Fruit fly (Drosophila melanogaster) whole organism, embryonic: ENCODE measurements around the gene Cp18.

ENCODE experiments used
- CG10274 ChIP-seq: fragments of 200-800 bp; sonication (Bioruptor generic); optimal IDR thresholded peaks from 3 replicates; lab custom pipeline; 2017; ENCODE audit warnings: missing biosample characterization, mild to moderate bottlenecking, missing genetic modification characterization
- CG10431 ChIP-seq: fragments of 200-800 bp; sonication (Bioruptor generic); optimal IDR thresholded peaks from 3 replicates; lab custom pipeline; 2018; ENCODE audit warnings: missing biosample characterization, mild to moderate bottlenecking, missing genetic modification characterization
- CG10543 ChIP-seq: fragments of 200-800 bp; sonication (Bioruptor generic); optimal IDR thresholded peaks from 3 replicates; lab custom pipeline; 2017; ENCODE audit warnings: missing biosample characterization, mild to moderate bottlenecking, missing genetic modification characterization, moderate library complexity
- CG11085 ChIP-seq: fragments of 200-800 bp; sonication (Bioruptor generic); IDR thresholded peaks from 2 replicates; pipeline ENCODE4 v1.3.6; 2022; ENCODE audit warnings: missing biosample characterization, missing genetic modification characterization
- CG11247 ChIP-seq: fragments of 200-800 bp; sonication (Bioruptor generic); IDR thresholded peaks from 2 replicates; pipeline ENCODE4 v1.3.6; 2022; ENCODE audit warnings: missing biosample characterization, missing genetic modification characterization
- CG12071 ChIP-seq: fragments of 200-800 bp; sonication (Bioruptor generic); optimal IDR thresholded peaks from 3 replicates; lab custom pipeline; 2018; ENCODE audit warnings: missing biosample characterization, mild to moderate bottlenecking, missing genetic modification characterization
- CG1233 ChIP-seq: fragments of 200-800 bp; sonication (Bioruptor generic); optimal IDR thresholded peaks from 4 replicates; lab custom pipeline; 2018; ENCODE audit warnings: missing biosample characterization, mild to moderate bottlenecking, missing genetic modification characterization
- CG14710 ChIP-seq: fragments of 200-800 bp; sonication (Bioruptor generic); optimal IDR thresholded peaks from 3 replicates; lab custom pipeline; 2019; ENCODE audit warnings: missing biosample characterization, mild to moderate bottlenecking, missing genetic modification characterization, moderate library complexity
- CG17328 ChIP-seq: fragments of 200-800 bp; sonication (Bioruptor generic); IDR thresholded peaks from 2 replicates; pipeline ENCODE4 v1.3.6; 2022; ENCODE audit warnings: missing biosample characterization, missing genetic modification characterization
- CG17385 ChIP-seq: fragments of 200-800 bp; sonication (Bioruptor generic); optimal IDR thresholded peaks from 3 replicates; lab custom pipeline; 2018; ENCODE audit warnings: missing biosample characterization, mild to moderate bottlenecking, missing genetic modification characterization
- CG17912 ChIP-seq: fragments of 200-800 bp; sonication (Bioruptor generic); optimal IDR thresholded peaks from 2 replicates; lab custom pipeline; 2018; ENCODE audit warnings: missing biosample characterization, mild to moderate bottlenecking, missing genetic modification characterization
- CG1792 ChIP-seq: fragments of 200-800 bp; sonication (Bioruptor generic); optimal IDR thresholded peaks from 2 replicates; lab custom pipeline; 2016; ENCODE audit warnings: missing biosample characterization, missing genetic modification characterization
- CG1832 ChIP-seq: fragments of 200-800 bp; sonication (Bioruptor generic); optimal IDR thresholded peaks from 2 replicates; lab custom pipeline; 2017; ENCODE audit warnings: missing biosample characterization, mild to moderate bottlenecking, missing genetic modification characterization, inconsistent platforms
- CG18476 ChIP-seq: fragments of 200-800 bp; sonication (Bioruptor generic); optimal IDR thresholded peaks from 2 replicates; lab custom pipeline; 2016; ENCODE audit warnings: missing biosample characterization, mild to moderate bottlenecking, missing genetic modification characterization
- CG30431 ChIP-seq: fragments of 200-800 bp; sonication (Bioruptor generic); optimal IDR thresholded peaks from 2 replicates; lab custom pipeline; 2017; ENCODE audit warnings: missing biosample characterization, missing genetic modification characterization
- CG31224 ChIP-seq: fragments of 200-800 bp; sonication (Bioruptor generic); IDR thresholded peaks from 2 replicates; pipeline ENCODE4 v1.3.6; 2022; ENCODE audit warnings: missing biosample characterization, missing genetic modification characterization
- CG33213 ChIP-seq: fragments of 200-800 bp; sonication (Bioruptor generic); optimal IDR thresholded peaks from 3 replicates; lab custom pipeline; 2016; ENCODE audit warnings: missing biosample characterization, missing genetic modification characterization
- CG34224 ChIP-seq: fragments of 200-800 bp; sonication (Bioruptor generic); IDR thresholded peaks from 3 replicates; pipeline ENCODE4 v1.3.6; 2022; ENCODE audit warnings: missing biosample characterization, missing genetic modification characterization; ENCODE audit not compliant: partially characterized antibody
- CG34376 ChIP-seq: fragments of 200-800 bp; sonication (Bioruptor generic); optimal IDR thresholded peaks from 2 replicates; lab custom pipeline; 2018; ENCODE audit warnings: missing biosample characterization, mild to moderate bottlenecking, missing genetic modification characterization
- CG4707 ChIP-seq: fragments of 200-800 bp; sonication (Bioruptor generic); optimal IDR thresholded peaks from 2 replicates; lab custom pipeline; 2018; ENCODE audit warnings: missing biosample characterization, mild to moderate bottlenecking, missing genetic modification characterization, moderate library complexity
- CG6854 ChIP-seq: fragments of 200-800 bp; sonication (Bioruptor generic); optimal IDR thresholded peaks from 3 replicates; lab custom pipeline; 2017; ENCODE audit warnings: missing biosample characterization, mild to moderate bottlenecking, missing genetic modification characterization
- CG8944 ChIP-seq: fragments of 200-800 bp; sonication (Bioruptor generic); optimal IDR thresholded peaks from 3 replicates; lab custom pipeline; 2016; ENCODE audit warnings: missing biosample characterization, missing genetic modification characterization
- CG9215 ChIP-seq: fragments of 200-800 bp; sonication (Bioruptor generic); IDR thresholded peaks from 2 replicates; pipeline ENCODE4 v1.3.6; 2022; ENCODE audit warnings: missing biosample characterization, missing genetic modification characterization
- CHES-1-like ChIP-seq: fragments of 200-800 bp; sonication (Bioruptor generic); optimal IDR thresholded peaks from 2 replicates; lab custom pipeline; 2016; ENCODE audit warnings: missing biosample characterization, missing genetic modification characterization
- CTCF ChIP-seq: fragments of 200-800 bp; sonication (Bioruptor generic); optimal IDR thresholded peaks from 2 replicates; lab custom pipeline; 2017; ENCODE audit warnings: missing biosample characterization, mild to moderate bottlenecking, missing genetic modification characterization, moderate library complexity
- Dbx ChIP-seq: fragments of 200-800 bp; sonication (Bioruptor generic); IDR thresholded peaks from 3 replicates; pipeline ENCODE4 v1.3.6; 2022; ENCODE audit warnings: missing biosample characterization, missing genetic modification characterization
- E2f1 ChIP-seq: fragments of 200-800 bp; sonication (Bioruptor generic); IDR thresholded peaks from 2 replicates; pipeline ENCODE4 v1.3.6; 2022; ENCODE audit warnings: missing biosample characterization, missing genetic modification characterization
- Lim3 ChIP-seq: fragments of 200-800 bp; sonication (Bioruptor generic); IDR thresholded peaks from 2 replicates; pipeline ENCODE4 v1.3.6; 2022; ENCODE audit warnings: missing biosample characterization, missing genetic modification characterization
- Med ChIP-seq: fragments of 200-800 bp; sonication (Bioruptor generic); peaks from one replicate; lab custom pipeline; 2016; ENCODE audit warnings: missing biosample characterization, missing genetic modification characterization, mild to moderate bottlenecking, inconsistent platforms, moderate library complexity
- Mrtf ChIP-seq: fragments of 200-800 bp; sonication (Bioruptor generic); IDR thresholded peaks from 3 replicates; pipeline ENCODE4 v1.3.6; 2022; ENCODE audit warnings: missing biosample characterization, missing genetic modification characterization
- NK7.1 ChIP-seq: fragments of 200-800 bp; sonication (Bioruptor generic); optimal IDR thresholded peaks from 3 replicates; lab custom pipeline; 2016; ENCODE audit warnings: missing biosample characterization, missing genetic modification characterization
- Optix ChIP-seq: fragments of 200-800 bp; sonication (Bioruptor generic); IDR thresholded peaks from 3 replicates; pipeline ENCODE4 v1.3.6; 2022; ENCODE audit warnings: missing biosample characterization, missing genetic modification characterization
- aop ChIP-seq: fragments of 200-800 bp; sonication (Bioruptor generic); IDR thresholded peaks from 2 replicates; pipeline ENCODE4 v1.3.6; 2022; ENCODE audit warnings: missing biosample characterization, missing genetic modification characterization
- bcd ChIP-seq: fragments of 200-800 bp; sonication (Bioruptor generic); optimal IDR thresholded peaks from 2 replicates; lab custom pipeline; 2017; ENCODE audit warnings: missing biosample characterization, mild to moderate bottlenecking, missing genetic modification characterization
- chinmo ChIP-seq: fragments of 200-800 bp; sonication (Bioruptor generic); IDR thresholded peaks from 4 replicates; pipeline ENCODE4 v1.3.6; 2022; ENCODE audit warnings: missing biosample characterization, missing genetic modification characterization; ENCODE audit not compliant: partially characterized antibody
- chm ChIP-seq: fragments of 200-800 bp; sonication (Bioruptor generic); IDR thresholded peaks from 2 replicates; pipeline ENCODE4 v1.3.6; 2022; ENCODE audit warnings: missing biosample characterization, missing genetic modification characterization
- corto ChIP-seq: fragments of 200-800 bp; sonication (Bioruptor generic); optimal IDR thresholded peaks from 2 replicates; lab custom pipeline; 2016; ENCODE audit warnings: missing biosample characterization, mild to moderate bottlenecking, missing genetic modification characterization, moderate library complexity
- dysf ChIP-seq: fragments of 200-800 bp; sonication (Bioruptor generic); IDR thresholded peaks from 3 replicates; pipeline ENCODE4 v1.3.6; 2022; ENCODE audit warnings: missing biosample characterization, missing genetic modification characterization
- emc ChIP-seq: fragments of 200-800 bp; sonication (Bioruptor generic); optimal IDR thresholded peaks from 2 replicates; lab custom pipeline; 2016; ENCODE audit warnings: missing biosample characterization, missing genetic modification characterization
- gt ChIP-seq: fragments of 200-800 bp; sonication (Bioruptor generic); IDR thresholded peaks from 2 replicates; pipeline ENCODE4 v1.3.6; 2022; ENCODE audit warnings: missing biosample characterization, missing genetic modification characterization
- hb ChIP-seq: fragments of 200-800 bp; sonication (Bioruptor generic); IDR thresholded peaks from 3 replicates; pipeline ENCODE4 v1.3.6; 2022; ENCODE audit warnings: missing biosample characterization, missing genetic modification characterization; ENCODE audit not compliant: partially characterized antibody
- kay ChIP-seq: fragments of 200-800 bp; sonication (Bioruptor generic); optimal IDR thresholded peaks from 2 replicates; lab custom pipeline; 2016; ENCODE audit warnings: missing biosample characterization, missing genetic modification characterization
- lab ChIP-seq: fragments of 200-800 bp; sonication (Bioruptor generic); optimal IDR thresholded peaks from 3 replicates; lab custom pipeline; 2017; ENCODE audit warnings: missing biosample characterization, missing genetic modification characterization, mild to moderate bottlenecking, moderate library complexity, missing genetic modification reagents
- lov ChIP-seq, 2 experiments: fragments of 200-800 bp in 1 of 2; fragments of >200 bp in 1 of 2; sonication (Bioruptor generic) in 1 of 2; IDR thresholded peaks in 1 of 2; optimal IDR thresholded peaks in 1 of 2; 2 replicates in 1 of 2; 3 replicates in 1 of 2; pipeline versions ENCODE4 v1.3.6 to Lab custom; 2017 to 2022; ENCODE audit warnings: missing biosample characterization in 1 of 2, missing genetic modification characterization in 1 of 2
- maf-S ChIP-seq: fragments of 200-800 bp; sonication (Bioruptor generic); optimal IDR thresholded peaks from 2 replicates; lab custom pipeline; 2016; ENCODE audit warnings: missing biosample characterization, missing genetic modification characterization
- mld ChIP-seq: fragments of 200-800 bp; sonication (Bioruptor generic); IDR thresholded peaks from 3 replicates; pipeline ENCODE4 v1.3.6; 2022; ENCODE audit warnings: missing biosample characterization, missing genetic modification characterization; ENCODE audit not compliant: partially characterized antibody
- org-1 ChIP-seq: fragments of 200-800 bp; sonication (Bioruptor generic); optimal IDR thresholded peaks from 2 replicates; lab custom pipeline; 2017; ENCODE audit warnings: missing biosample characterization, missing genetic modification characterization
- ro ChIP-seq: fragments of 200-800 bp; sonication (Bioruptor generic); IDR thresholded peaks from 2 replicates; pipeline ENCODE4 v1.3.6; 2022; ENCODE audit warnings: missing biosample characterization, missing genetic modification characterization
- sd ChIP-seq: fragments of 200-800 bp; sonication (Bioruptor generic); optimal IDR thresholded peaks from 3 replicates; lab custom pipeline; 2018; ENCODE audit warnings: missing biosample characterization, mild to moderate bottlenecking, missing genetic modification characterization, moderate library complexity
- stc ChIP-seq: fragments of 200-800 bp; sonication (Bioruptor generic); IDR thresholded peaks from 2 replicates; pipeline ENCODE4 v1.3.6; 2022; ENCODE audit warnings: missing biosample characterization, missing genetic modification characterization
- tx ChIP-seq: fragments of 200-800 bp; sonication (Bioruptor generic); optimal IDR thresholded peaks from 2 replicates; lab custom pipeline; 2016; ENCODE audit warnings: missing biosample characterization, missing genetic modification characterization
- zfh2 ChIP-seq: fragments of 200-800 bp; sonication (Bioruptor generic); optimal IDR thresholded peaks from 2 replicates; lab custom pipeline; 2016; ENCODE audit warnings: missing biosample characterization, missing genetic modification characterization

Cp18 gene

dm6 chr3L:8741051-8741468, 14.5 kb downstream of the Cp18 start (continued):
- no peak for TF ChIP-seq zfh2 (GFP tag; lab: Kevin White, UChicago)
- peak; percentile 72; the same call in 1 of the 2 replicates for TF ChIP-seq aop (GFP tag; lab: Robert Waterston, UW)
- TF ChIP-seq Dbx: no peak
- no peak for TF ChIP-seq Lim3 (GFP tag; lab: Robert Waterston, UW)
- no peak for TF ChIP-seq CG1792 (GFP tag; lab: Kevin White, UChicago)
- TF ChIP-seq tx: no peak
- TF ChIP-seq CG11247 (GFP tag; lab: Robert Waterston, UW): peak; percentile 27; the same call in 1 of the 2 replicates
- TF ChIP-seq CG1233 (GFP tag; lab: Kevin White, UChicago): peak; percentile 24
- TF ChIP-seq CG34376: peak; percentile 40
- no peak for TF ChIP-seq gt (GFP tag; lab: Robert Waterston, UW)
- no peak for TF ChIP-seq hb (GFP tag; lab: Robert Waterston, UW)
- no peak for TF ChIP-seq maf-S (GFP tag; lab: Kevin White, UChicago)
- TF ChIP-seq chm: no peak
- peak; percentile 28 for TF ChIP-seq CTCF (GFP tag; lab: Kevin White, UChicago)
- TF ChIP-seq CG18476: no peak
- no peak for TF ChIP-seq CG14710 (tag; lab: Kevin White, UChicago)
- no peak for TF ChIP-seq NK7.1 (GFP tag; lab: Kevin White, UChicago)
- no peak for TF ChIP-seq CHES-1-like (GFP tag; lab: Kevin White, UChicago)
- TF ChIP-seq CG31224: no peak
- 0 out of 4 replicates have a peak, but pooled peaks have one; percentile 25 for TF ChIP-seq chinmo (GFP tag; lab: Robert Waterston, UW)
- peak; percentile 53 for TF ChIP-seq CG17912 (GFP tag; lab: Kevin White, UChicago)
- no peak for TF ChIP-seq CG30431
- peak; percentile 53 for TF ChIP-seq CG17385 (GFP tag; lab: Kevin White, UChicago)
- TF ChIP-seq stc (GFP tag; lab: Robert Waterston, UW): no peak
- no peak for TF ChIP-seq org-1
- TF ChIP-seq CG11085: no peak
- TF ChIP-seq CG1832 (GFP tag; lab: Kevin White, UChicago): peak; percentile 49
- TF ChIP-seq CG10543: peak; percentile 48
- TF ChIP-seq mld (GFP tag; lab: Robert Waterston, UW): no peak
- TF ChIP-seq CG12071 (GFP tag; lab: Kevin White, UChicago): peak; percentile 49
- TF ChIP-seq corto (GFP tag; lab: Kevin White, UChicago): no peak
- no peak for TF ChIP-seq kay
- TF ChIP-seq CG4707 (GFP tag; lab: Kevin White, UChicago): peak; percentile 31
- TF ChIP-seq Optix: no peak
- no peak for TF ChIP-seq Mrtf
- peak; percentile 30 for TF ChIP-seq bcd
- TF ChIP-seq lab: peak; percentile 71
- peak; percentile 98 for TF ChIP-seq sd
- no peak for TF ChIP-seq E2f1 (GFP tag; lab: Robert Waterston, UW)
- TF ChIP-seq Med: peak; percentile 80
- TF ChIP-seq CG34224 (GFP tag; lab: Robert Waterston, UW): no peak
- 0 out of 3 replicates have a peak, but pooled peaks have one; percentile 7 for TF ChIP-seq dysf (GFP tag; lab: Robert Waterston, UW)
- TF ChIP-seq emc (GFP tag; lab: Kevin White, UChicago): no peak
- TF ChIP-seq CG10431: no peak
- TF ChIP-seq CG17328: no peak
- no peak for TF ChIP-seq CG9215 (GFP tag; lab: Robert Waterston, UW)
- no peak for TF ChIP-seq lov (optimal IDR thresholded peaks at IDR 0.05; lab: Kevin White, UChicago)
- no peak for TF ChIP-seq lov (GFP tag; IDR thresholded peaks at IDR 0.05; lab: Robert Waterston, UW)
- no peak for TF ChIP-seq CG33213 (GFP tag; lab: Kevin White, UChicago)
- peak; percentile 6 for TF ChIP-seq CG10274 (GFP tag; lab: Kevin White, UChicago)
- peak; percentile 12 for TF ChIP-seq CG6854
- TF ChIP-seq CG8944 (GFP tag; lab: Kevin White, UChicago): no peak
- TF ChIP-seq ro (GFP tag; lab: Robert Waterston, UW): no peak
